Fruit fly (Drosophila melanogaster) whole organism, embryonic: ENCODE results near the gene CG6790.
A peak's percentile ranks its signal among the peaks of the same experiment; 100 is the strongest.

ENCODE experiments used
- CG10147 ChIP-seq: fragments of 200-800 bp; sonication (Bioruptor generic); optimal IDR thresholded peaks from 2 replicates; lab custom pipeline; 2019; ENCODE audit warnings: missing biosample characterization, mild to moderate bottlenecking, missing genetic modification characterization, moderate library complexity
- CG10462 ChIP-seq: fragments of 200-800 bp; sonication (Bioruptor generic); optimal IDR thresholded peaks from 2 replicates; lab custom pipeline; 2016; ENCODE audit warnings: missing biosample characterization, missing genetic modification characterization
- CG11093 ChIP-seq: fragments of 200-800 bp; sonication (Bioruptor generic); IDR thresholded peaks from 3 replicates; pipeline ENCODE4 v1.3.6; 2022; ENCODE audit warnings: missing biosample characterization, missing genetic modification characterization
- CG11456 ChIP-seq: fragments of 200-800 bp; sonication (Bioruptor generic); IDR thresholded peaks from 3 replicates; pipeline ENCODE4 v1.3.6; 2022; ENCODE audit warnings: missing biosample characterization, missing genetic modification characterization
- CG12942 ChIP-seq: fragments of 200-800 bp; sonication (Bioruptor generic); optimal IDR thresholded peaks from 3 replicates; lab custom pipeline; 2016; ENCODE audit warnings: missing biosample characterization, missing genetic modification characterization
- CG15011 ChIP-seq: fragments of 200-800 bp; sonication (Bioruptor generic); optimal IDR thresholded peaks from 3 replicates; lab custom pipeline; 2018; ENCODE audit warnings: missing biosample characterization, mild to moderate bottlenecking, missing genetic modification characterization
- CG15696 ChIP-seq: fragments of 200-800 bp; sonication (Bioruptor generic); optimal IDR thresholded peaks from 2 replicates; lab custom pipeline; 2019; ENCODE audit warnings: missing biosample characterization, mild to moderate bottlenecking, missing genetic modification characterization, moderate library complexity
- CG1647 ChIP-seq: fragments of 200-800 bp; sonication (Bioruptor generic); optimal IDR thresholded peaks from 3 replicates; lab custom pipeline; 2016; ENCODE audit warnings: missing biosample characterization, missing genetic modification characterization
- CG16813 ChIP-seq: fragments of 200-800 bp; sonication (Bioruptor generic); IDR thresholded peaks from 3 replicates; pipeline ENCODE4 v1.3.6; 2022; ENCODE audit warnings: missing biosample characterization, missing genetic modification characterization; ENCODE audit not compliant: partially characterized antibody
- CG17186 ChIP-seq: fragments of 200-800 bp; sonication (Bioruptor generic); optimal IDR thresholded peaks from 3 replicates; lab custom pipeline; 2017; ENCODE audit warnings: missing biosample characterization, missing genetic modification reagents, missing genetic modification characterization
- CG17912 ChIP-seq: fragments of 200-800 bp; sonication (Bioruptor generic); optimal IDR thresholded peaks from 2 replicates; lab custom pipeline; 2018; ENCODE audit warnings: missing biosample characterization, mild to moderate bottlenecking, missing genetic modification characterization
- CG18476 ChIP-seq: fragments of 200-800 bp; sonication (Bioruptor generic); optimal IDR thresholded peaks from 2 replicates; lab custom pipeline; 2016; ENCODE audit warnings: missing biosample characterization, mild to moderate bottlenecking, missing genetic modification characterization
- CG31388 ChIP-seq: fragments of 200-800 bp; sonication (Bioruptor generic); optimal IDR thresholded peaks from 2 replicates; lab custom pipeline; 2016; ENCODE audit warnings: missing biosample characterization, missing genetic modification characterization
- CG3281 ChIP-seq: fragments of 200-800 bp; sonication (Bioruptor generic); optimal IDR thresholded peaks from 3 replicates; lab custom pipeline; 2017; ENCODE audit warnings: missing biosample characterization, mild to moderate bottlenecking, missing genetic modification characterization
- CG33213 ChIP-seq: fragments of 200-800 bp; sonication (Bioruptor generic); optimal IDR thresholded peaks from 3 replicates; lab custom pipeline; 2016; ENCODE audit warnings: missing biosample characterization, missing genetic modification characterization
- CG3995 ChIP-seq: fragments of 200-800 bp; sonication (Bioruptor generic); optimal IDR thresholded peaks from 3 replicates; lab custom pipeline; 2016; ENCODE audit warnings: missing biosample characterization, missing genetic modification characterization
- CG4328 ChIP-seq: fragments of 200-800 bp; sonication (Bioruptor generic); optimal IDR thresholded peaks from 3 replicates; lab custom pipeline; 2017; ENCODE audit warnings: missing biosample characterization, missing genetic modification reagents, missing genetic modification characterization
- CG6272 ChIP-seq: fragments of 200-800 bp; sonication (Bioruptor generic); IDR thresholded peaks from 2 replicates; pipeline ENCODE4 v1.3.6; 2022; ENCODE audit warnings: missing biosample characterization, missing genetic modification characterization
- CG6791 ChIP-seq: fragments of 200-800 bp; sonication (Bioruptor generic); IDR thresholded peaks from 3 replicates; pipeline ENCODE4 v1.3.6; 2022; ENCODE audit warnings: missing biosample characterization, missing genetic modification characterization; ENCODE audit not compliant: partially characterized antibody
- CoRest ChIP-seq: fragments of 200-800 bp; sonication (Bioruptor generic); optimal IDR thresholded peaks from 3 replicates; lab custom pipeline; 2018; ENCODE audit warnings: missing biosample characterization, mild to moderate bottlenecking, missing genetic modification characterization, moderate library complexity
- D19B ChIP-seq: fragments of 200-800 bp; sonication (Bioruptor generic); optimal IDR thresholded peaks from 2 replicates; lab custom pipeline; 2017; ENCODE audit warnings: missing biosample characterization, mild to moderate bottlenecking, missing genetic modification characterization
- Dad ChIP-seq: fragments of 200-800 bp; sonication (Bioruptor generic); optimal IDR thresholded peaks from 3 replicates; lab custom pipeline; 2016; ENCODE audit warnings: missing biosample characterization, missing genetic modification characterization
- Dip2 ChIP-seq: fragments of 200-800 bp; sonication (Bioruptor generic); IDR thresholded peaks from 2 replicates; pipeline ENCODE4 v1.3.6; 2022; ENCODE audit warnings: missing biosample characterization, missing genetic modification characterization
- ERR ChIP-seq: fragments of 200-800 bp; sonication (Bioruptor generic); optimal IDR thresholded peaks from 2 replicates; lab custom pipeline; 2016; ENCODE audit warnings: missing biosample characterization, missing genetic modification characterization
- H15 ChIP-seq: fragments of 200-800 bp; sonication (Bioruptor generic); IDR thresholded peaks from 3 replicates; pipeline ENCODE4 v1.3.6; 2022; ENCODE audit warnings: missing biosample characterization, missing genetic modification characterization
- Hand ChIP-seq: fragments of 200-800 bp; sonication (Bioruptor generic); optimal IDR thresholded peaks from 2 replicates; lab custom pipeline; 2017; ENCODE audit warnings: mild to moderate bottlenecking, missing biosample characterization, missing genetic modification reagents, missing genetic modification characterization
- Hr51 ChIP-seq, 2 experiments: fragments of 200-800 bp; sonication (Bioruptor generic); optimal IDR thresholded peaks; 2 replicates in 1 of 2; 3 replicates in 1 of 2; lab custom pipeline; 2016 to 2018; ENCODE audit warnings: missing biosample characterization in 2 of 2, missing genetic modification characterization in 2 of 2, mild to moderate bottlenecking in 1 of 2, moderate library complexity in 1 of 2
- Lhr ChIP-seq: fragments of 200-800 bp; sonication (Bioruptor generic); optimal IDR thresholded peaks from 3 replicates; lab custom pipeline; 2017; ENCODE audit warnings: mild to moderate bottlenecking, missing biosample characterization, missing genetic modification reagents, missing genetic modification characterization
- Mad ChIP-seq: fragments of 200-800 bp; sonication (Bioruptor generic); optimal IDR thresholded peaks from 2 replicates; lab custom pipeline; 2016; ENCODE audit warnings: missing biosample characterization, missing genetic modification characterization
- Mrtf ChIP-seq: fragments of 200-800 bp; sonication (Bioruptor generic); IDR thresholded peaks from 3 replicates; pipeline ENCODE4 v1.3.6; 2022; ENCODE audit warnings: missing biosample characterization, missing genetic modification characterization
- NC2β ChIP-seq: fragments of 200-800 bp; sonication (Bioruptor generic); optimal IDR thresholded peaks from 2 replicates; lab custom pipeline; 2016; ENCODE audit warnings: missing biosample characterization, missing genetic modification characterization
- Poxn ChIP-seq: fragments of 200-800 bp; sonication (Bioruptor generic); IDR thresholded peaks from 2 replicates; pipeline ENCODE4 v1.3.6; 2022; ENCODE audit warnings: missing biosample characterization, missing genetic modification characterization
- Ptx1 ChIP-seq: fragments of 200-800 bp; sonication (Bioruptor generic); IDR thresholded peaks from 2 replicates; pipeline ENCODE4 v1.3.6; 2022; ENCODE audit warnings: missing biosample characterization, missing genetic modification characterization
- Side ChIP-seq: fragments of 200-800 bp; sonication (Bioruptor generic); optimal IDR thresholded peaks from 2 replicates; lab custom pipeline; 2016; ENCODE audit warnings: missing biosample characterization, missing genetic modification characterization
- Sox102F ChIP-seq: fragments of 200-800 bp; sonication (Bioruptor generic); optimal IDR thresholded peaks from 2 replicates; lab custom pipeline; 2018; ENCODE audit warnings: missing biosample characterization, mild to moderate bottlenecking, missing genetic modification characterization, moderate library complexity
- Xbp1 ChIP-seq: fragments of 200-800 bp; sonication (Bioruptor generic); optimal IDR thresholded peaks from 3 replicates; lab custom pipeline; 2016; ENCODE audit warnings: missing biosample characterization, mild to moderate bottlenecking, missing genetic modification characterization
- ab ChIP-seq: fragments of 200-800 bp; sonication (Bioruptor generic); optimal IDR thresholded peaks from 2 replicates; lab custom pipeline; 2016; ENCODE audit warnings: missing biosample characterization, missing genetic modification characterization
- ase ChIP-seq: fragments of 200-800 bp; sonication (Bioruptor generic); IDR thresholded peaks from 3 replicates; pipeline ENCODE4 v1.3.6; 2022; ENCODE audit warnings: missing biosample characterization, missing genetic modification characterization
- bowl ChIP-seq: fragments of 200-800 bp; sonication (Bioruptor generic); IDR thresholded peaks from 2 replicates; pipeline ENCODE4 v1.3.6; 2022; ENCODE audit warnings: missing biosample characterization, missing genetic modification characterization
- cg ChIP-seq: fragments of 200-800 bp; sonication (Bioruptor generic); optimal IDR thresholded peaks from 3 replicates; lab custom pipeline; 2019; ENCODE audit warnings: missing biosample characterization, mild to moderate bottlenecking, missing genetic modification characterization, moderate library complexity
- corto ChIP-seq: fragments of 200-800 bp; sonication (Bioruptor generic); optimal IDR thresholded peaks from 2 replicates; lab custom pipeline; 2016; ENCODE audit warnings: missing biosample characterization, mild to moderate bottlenecking, missing genetic modification characterization, moderate library complexity
- dati ChIP-seq: fragments of 200-800 bp; sonication (Bioruptor generic); IDR thresholded peaks from 2 replicates; pipeline ENCODE4 v1.3.6; 2022; ENCODE audit warnings: missing biosample characterization, missing genetic modification characterization
- fd96Cb ChIP-seq: fragments of 200-800 bp; sonication (Bioruptor generic); optimal IDR thresholded peaks from 2 replicates; lab custom pipeline; 2018; ENCODE audit warnings: missing biosample characterization, mild to moderate bottlenecking, missing genetic modification characterization, moderate library complexity
- gsb-n ChIP-seq: fragments of 200-800 bp; sonication (Bioruptor generic); optimal IDR thresholded peaks from 3 replicates; lab custom pipeline; 2018; ENCODE audit warnings: missing biosample characterization, mild to moderate bottlenecking, missing genetic modification characterization
- otp ChIP-seq: fragments of 200-800 bp; sonication (Bioruptor generic); IDR thresholded peaks from 3 replicates; pipeline ENCODE4, ENCODE4 v1.3.6; 2022; ENCODE audit warnings: missing biosample characterization, missing genetic modification characterization
- p53 ChIP-seq: fragments of 200-800 bp; sonication (Bioruptor generic); optimal IDR thresholded peaks from 2 replicates; lab custom pipeline; 2016; ENCODE audit warnings: missing biosample characterization, missing genetic modification characterization
- rib ChIP-seq: fragments of 200-800 bp; sonication (Bioruptor generic); IDR thresholded peaks from 2 replicates; pipeline ENCODE4 v1.3.6; 2022; ENCODE audit warnings: missing biosample characterization, missing genetic modification characterization
- stc ChIP-seq: fragments of 200-800 bp; sonication (Bioruptor generic); IDR thresholded peaks from 2 replicates; pipeline ENCODE4 v1.3.6; 2022; ENCODE audit warnings: missing biosample characterization, missing genetic modification characterization
- unc-4 ChIP-seq: fragments of 200-800 bp; sonication (Bioruptor generic); IDR thresholded peaks from 2 replicates; pipeline ENCODE4 v1.3.6; 2022; ENCODE audit warnings: missing biosample characterization, missing genetic modification characterization; ENCODE audit not compliant: partially characterized antibody
- zfh2 ChIP-seq: fragments of 200-800 bp; sonication (Bioruptor generic); optimal IDR thresholded peaks from 2 replicates; lab custom pipeline; 2016; ENCODE audit warnings: missing biosample characterization, missing genetic modification characterization

CG6790 gene

DNA sequence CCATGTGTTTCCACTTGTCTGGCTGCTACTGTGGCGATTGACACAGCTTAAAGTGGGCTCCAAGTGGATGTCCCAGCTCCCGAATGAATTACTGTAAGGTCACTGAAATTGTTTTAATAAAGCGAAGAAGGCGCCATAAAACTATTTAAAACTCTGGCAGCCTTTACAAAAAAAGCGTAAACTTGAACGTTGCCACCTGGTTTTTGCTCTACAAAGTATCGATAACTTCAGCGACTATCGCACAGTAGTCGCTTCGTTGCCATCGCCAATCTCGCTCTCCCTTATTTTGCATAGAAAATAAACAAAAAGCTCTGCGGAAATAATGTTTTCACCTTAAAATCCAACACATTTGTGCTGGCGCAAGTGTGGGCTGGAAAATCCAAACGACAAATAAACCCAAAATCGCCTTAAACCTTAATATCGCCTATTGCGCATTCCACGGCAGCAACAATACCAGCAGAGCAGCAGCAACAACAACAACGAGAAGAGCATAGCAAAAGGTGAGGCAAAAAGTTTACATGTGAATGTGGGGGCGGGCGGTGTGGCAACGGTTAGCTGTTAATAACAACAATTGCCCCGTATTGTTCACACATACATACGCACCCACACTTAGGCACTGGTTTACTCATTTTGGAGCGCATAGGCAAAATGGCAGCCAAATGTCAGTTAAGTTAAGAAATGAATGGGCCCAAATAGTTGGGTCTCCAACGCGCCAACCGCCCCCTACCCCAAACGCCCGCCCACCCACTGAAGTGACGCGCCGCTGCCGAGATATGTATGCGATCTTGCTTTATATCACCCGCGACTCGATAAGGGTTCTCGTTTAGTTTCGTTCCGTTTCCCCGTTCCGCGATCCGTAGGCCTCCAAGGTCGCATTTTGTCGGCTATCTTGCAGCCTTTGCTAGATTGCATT lies 3.1 kb upstream of the CG6790 start, which contains the start of gene wkd (continued):
- TF ChIP-seq Hand (no peak), CG11093 (GFP tag; lab: Robert Waterston, UW) (no peak), p53 (GFP tag; lab: Kevin White, UChicago) (no peak), Xbp1 (no peak), gsb-n (tag; lab: Kevin White, UChicago) (no peak), CG18476 (GFP tag; lab: Kevin White, UChicago) (no peak), D19B (GFP tag; lab: Kevin White, UChicago) (no peak), Dad (GFP tag; lab: Kevin White, UChicago) (peak; percentile 12), CG15011 (GFP tag; lab: Kevin White, UChicago) (no peak), CG15696 (tag; lab: Kevin White, UChicago) (no peak), CG31388 (GFP tag; lab: Kevin White, UChicago) (no peak), CG17912 (GFP tag; lab: Kevin White, UChicago) (no peak), CG11456 (GFP tag; lab: Robert Waterston, UW) (no peak), H15 (GFP tag; lab: Robert Waterston, UW) (no peak), Hr51 (GFP tag; optimal IDR thresholded peaks at IDR 0.05; lab: Kevin White, UChicago) (no peak), corto (GFP tag; lab: Kevin White, UChicago) (no peak), CG3995 (GFP tag; lab: Kevin White, UChicago) (no peak), Ptx1 (GFP tag; lab: Robert Waterston, UW) (no peak), CG1647 (no peak), Side (GFP tag; lab: Kevin White, UChicago) (no peak), CG33213 (GFP tag; lab: Kevin White, UChicago) (peak; percentile 67), stc (GFP tag; lab: Robert Waterston, UW) (no peak), bowl (GFP tag; lab: Robert Waterston, UW) (no peak), CG3281 (GFP tag; lab: Kevin White, UChicago) (no peak), Poxn (GFP tag; lab: Robert Waterston, UW) (no peak), zfh2 (GFP tag; lab: Kevin White, UChicago) (no peak), CG6272 (GFP tag; lab: Robert Waterston, UW) (no peak), Dip2 (GFP tag; lab: Robert Waterston, UW) (no peak), Mrtf (GFP tag; lab: Robert Waterston, UW) (no peak), cg (GFP tag; lab: Kevin White, UChicago) (peak; percentile 78), CoRest (tag; lab: Kevin White, UChicago) (no peak), CG4328 (GFP tag; lab: Kevin White, UChicago) (no peak), fd96Cb (tag; lab: Kevin White, UChicago) (no peak), ase (GFP tag; lab: Robert Waterston, UW) (no peak), Mad (GFP tag; lab: Kevin White, UChicago) (peak; percentile 23), ERR (no peak), rib (GFP tag; lab: Robert Waterston, UW) (no peak), CG10147 (no peak), unc-4 (GFP tag; lab: Robert Waterston, UW) (peak; percentile 88), CG6791 (GFP tag; lab: Robert Waterston, UW) (peak; percentile 95), CG17186 (GFP tag; lab: Kevin White, UChicago) (peak; percentile 5), CG12942 (GFP tag; lab: Kevin White, UChicago) (no peak), Lhr (GFP tag; lab: Kevin White, UChicago) (peak; percentile 79), CG16813 (GFP tag; lab: Robert Waterston, UW) (peak; percentile 83), dati (no peak), NC2β (GFP tag; lab: Kevin White, UChicago) (peak; percentile 58), Sox102F (GFP tag; lab: Kevin White, UChicago) (no peak), otp (GFP tag; lab: Robert Waterston, UW) (no peak), CG10462 (GFP tag; lab: Kevin White, UChicago) (no peak), ab (no peak)
